Fruit fly (Drosophila melanogaster): Measurements from ENCODE around the gene Tgs1.
A peak's percentile ranks its signal among the peaks of the same experiment; 100 is the strongest.

Tgs1 gene

dm6 chr3R:18226043-18226808 is 29.1 kb upstream of the Tgs1 start, which contains the start of the genes CG7168 and Mdh2 (continued):
- TF ChIP-seq Ssrp (tag; optimal IDR thresholded peaks at IDR 0.05) = no peak
- peak; percentile 31 for TF ChIP-seq CG17829 (tag; optimal IDR thresholded peaks at IDR 0.05)
- peak; percentile 36 for TF ChIP-seq CHES-1-like (GFP tag; optimal IDR thresholded peaks at IDR 0.05)
- TF ChIP-seq mirr (GFP tag; optimal IDR thresholded peaks at IDR 0.05) = peak; percentile 21
- TF ChIP-seq CG5180 (GFP tag; optimal IDR thresholded peaks at IDR 0.05) = no peak
- TF ChIP-seq Hmr (GFP tag; optimal IDR thresholded peaks at IDR 0.05) = peak; percentile 14
- peak; percentile 92 for TF ChIP-seq nerfin-2 (GFP tag; IDR thresholded peaks at IDR 0.05; ENCODE audit: partially characterized antibody)
- peak; percentile 79 for TF ChIP-seq CG42726 (GFP tag; IDR thresholded peaks at IDR 0.05; ENCODE audit: partially characterized antibody)
- TF ChIP-seq gfzf (GFP tag; optimal IDR thresholded peaks at IDR 0.05) = peak; percentile 18
- TF ChIP-seq CG2712 (tag; optimal IDR thresholded peaks at IDR 0.05) = peak; percentile 13
- no peak for TF ChIP-seq CG12104 (GFP tag; optimal IDR thresholded peaks at IDR 0.05)
- TF ChIP-seq CG12769 (tag; optimal IDR thresholded peaks at IDR 0.05) = peak; percentile 69
- TF ChIP-seq B-H1 (GFP tag; IDR thresholded peaks at IDR 0.05) = no peak
- TF ChIP-seq CG2129 (GFP tag; IDR thresholded peaks at IDR 0.05; ENCODE audit: partially characterized antibody) = no peak; the same call in 1 of the 2 replicates
- TF ChIP-seq Ets97D (GFP tag; optimal IDR thresholded peaks at IDR 0.05) = peak; percentile 67
- no peak for TF ChIP-seq B-H2 (GFP tag; optimal IDR thresholded peaks at IDR 0.05)
- TF ChIP-seq bbx (GFP tag; IDR thresholded peaks at IDR 0.05; ENCODE audit: partially characterized antibody) = peak; percentile 79
- TF ChIP-seq tna (GFP tag; IDR thresholded peaks at IDR 0.05; ENCODE audit: partially characterized antibody) = peak; percentile 67
- peak; percentile 30 for TF ChIP-seq CG9797 (GFP tag; optimal IDR thresholded peaks at IDR 0.05)
- no peak for TF ChIP-seq CG6854 (GFP tag; optimal IDR thresholded peaks at IDR 0.05)
- TF ChIP-seq Nf-YC (tag; optimal IDR thresholded peaks at IDR 0.05) = peak; percentile 83
- TF ChIP-seq Dll (GFP tag; IDR thresholded peaks at IDR 0.05; ENCODE audit: partially characterized antibody) = peak; percentile 88
- TF ChIP-seq Dp (GFP tag; optimal IDR thresholded peaks at IDR 0.05) = peak; percentile 76
- TF ChIP-seq CTCF (GFP tag; optimal IDR thresholded peaks at IDR 0.05) = peak; percentile 9
- TF ChIP-seq CG7839 (tag; optimal IDR thresholded peaks at IDR 0.05) = no peak
- TF ChIP-seq vvl (GFP tag; IDR thresholded peaks at IDR 0.05) = 0 out of 2 replicates have a peak, but pooled peaks have one; percentile 43
- TF ChIP-seq amos (GFP tag; IDR thresholded peaks at IDR 0.05; ENCODE audit: partially characterized antibody) = peak; percentile 79
- peak; percentile 44 for TF ChIP-seq phol (tag; optimal IDR thresholded peaks at IDR 0.05)
- peak; percentile 16 for TF ChIP-seq NC2β (GFP tag; optimal IDR thresholded peaks at IDR 0.05)
- TF ChIP-seq inv (GFP tag; IDR thresholded peaks at IDR 0.05; ENCODE audit: partially characterized antibody) = peak; percentile 63
- TF ChIP-seq CG34224 (GFP tag; IDR thresholded peaks at IDR 0.05; ENCODE audit: partially characterized antibody) = peak; percentile 79
- peak; percentile 79 for TF ChIP-seq CG14860 (GFP tag; IDR thresholded peaks at IDR 0.05; ENCODE audit: partially characterized antibody)
- peak; percentile 82 for TF ChIP-seq hb (GFP tag; IDR thresholded peaks at IDR 0.05; ENCODE audit: partially characterized antibody)
- peak; percentile 80; the same call in 2 of the 3 replicates for TF ChIP-seq CG11560 (tag; IDR thresholded peaks at IDR 0.05)
- peak; percentile 43 for TF ChIP-seq CG15514 (GFP tag; optimal IDR thresholded peaks at IDR 0.05)
- TF ChIP-seq MESR4 (GFP tag; optimal IDR thresholded peaks at IDR 0.05) = peak; percentile 34
- TF ChIP-seq CG13287 (GFP tag; IDR thresholded peaks at IDR 0.05; ENCODE audit: partially characterized antibody) = peak; percentile 87
- peak; percentile 73; the same call in 3 of the 4 replicates for TF ChIP-seq chinmo (GFP tag; IDR thresholded peaks at IDR 0.05; ENCODE audit: partially characterized antibody)
- TF ChIP-seq Sin3A (optimal IDR thresholded peaks at IDR 0.05) = peak; percentile 60
- TF ChIP-seq E2f2 (GFP tag; IDR thresholded peaks at IDR 0.05) = peak; percentile 80
- TF ChIP-seq Rfx (GFP tag; IDR thresholded peaks at IDR 0.05) = no peak
- TF ChIP-seq lbe (GFP tag; optimal IDR thresholded peaks at IDR 0.05) = no peak
- no peak for TF ChIP-seq HLHmδ (GFP tag; optimal IDR thresholded peaks at IDR 0.05)
- 0 out of 3 replicates have a peak, but pooled peaks have one; percentile 17 for TF ChIP-seq zfh1 (GFP tag; IDR thresholded peaks at IDR 0.05)
- no peak for TF ChIP-seq ham (GFP tag; IDR thresholded peaks at IDR 0.05)
- peak; percentile 92 for TF ChIP-seq CG4360 (GFP tag; IDR thresholded peaks at IDR 0.05)
- peak; percentile 92 for TF ChIP-seq Dref (GFP tag; IDR thresholded peaks at IDR 0.05)
